Worm (Caenorhabditis elegans) whole organism, L3 larva: ENCODE data around the gene zfp-3.

ENCODE experiments used
- aly-2 ChIP-seq: fragments of 150-350 bp; optimal IDR thresholded peaks from 2 replicates; lab custom pipeline; 2014; ENCODE audit warnings: missing biosample characterization, missing genetic modification characterization
- daf-12 ChIP-seq: fragments of 150-350 bp; optimal IDR thresholded peaks from 2 replicates; lab custom pipeline; 2014; ENCODE audit warnings: missing biosample characterization, missing genetic modification reagents, missing genetic modification characterization
- jun-1 ChIP-seq: fragments of 150-350 bp; optimal IDR thresholded peaks from 2 replicates; lab custom pipeline; 2014; ENCODE audit warnings: missing biosample characterization, missing genetic modification reagents, missing genetic modification characterization
- nhr-12 ChIP-seq: fragments of 150-350 bp; optimal IDR thresholded peaks from 2 replicates; lab custom pipeline; 2014; ENCODE audit warnings: missing biosample characterization, missing genetic modification characterization
- nhr-77 ChIP-seq: fragments of 150-350 bp; optimal IDR thresholded peaks from 2 replicates; lab custom pipeline; 2014; ENCODE audit warnings: missing biosample characterization, missing genetic modification characterization
- unc-62 ChIP-seq: fragments of 150-350 bp; sonication (generic microtip); optimal IDR thresholded peaks from 4 replicates; lab custom pipeline; 2014; ENCODE audit warnings: missing biosample characterization, missing genetic modification reagents, missing genetic modification characterization

ce11 chrX:1394437-1394836 lies 52.0 kb downstream of the zfp-3 start:
- TF ChIP-seq nhr-77 (no peak), aly-2 (tag; lab: Kevin White, UChicago) (no peak), daf-12 (tag; lab: Kevin White, UChicago) (no peak), nhr-12 (tag; lab: Kevin White, UChicago) (no peak), unc-62 (GFP tag; lab: Kevin White, UChicago) (no peak), jun-1 (tag; lab: Kevin White, UChicago) (no peak)
